Worm (Caenorhabditis elegans): Measurements from ENCODE around the gene F31F4.1.

The F31F4.1 gene

ce11 chrV:723895-724352 is 40.1 kb downstream of the F31F4.1 start, which contains the start of gene fbxb-72 (continued):
- TF ChIP-seq efl-3 (GFP tag; optimal IDR thresholded peaks at IDR 0.05) (no peak), aly-2 (tag; optimal IDR thresholded peaks at IDR 0.05) (peak; percentile 100), egl-27 (tag; optimal IDR thresholded peaks at IDR 0.05) (no peak), sptf-1 (tag; optimal IDR thresholded peaks at IDR 0.05) (no peak), ces-1 (GFP tag; optimal IDR thresholded peaks at IDR 0.05) (no peak), snu-23 (GFP tag; optimal IDR thresholded peaks at IDR 0.05) (peak; percentile 78), alr-1 (tag; optimal IDR thresholded peaks at IDR 0.05; ENCODE audit: borderline replicate concordance) (no peak), nhr-85 (tag) (no peak), ceh-63 (GFP tag; optimal IDR thresholded peaks at IDR 0.05) (no peak), ceh-88 (GFP tag; IDR thresholded peaks at IDR 0.05) (peak; percentile 38; the same call in 1 of the 2 replicates), ceh-90 (tag; optimal IDR thresholded peaks at IDR 0.05) (no peak), rnt-1 (tag; optimal IDR thresholded peaks at IDR 0.05) (peak; percentile 53), isw-1 (GFP tag; IDR thresholded peaks at IDR 0.05) (no peak), irx-1 (tag; optimal IDR thresholded peaks at IDR 0.05) (peak; percentile 3), C16A3.4 (tag; optimal IDR thresholded peaks at IDR 0.05) (peak; percentile 92), fkh-10 (GFP tag; optimal IDR thresholded peaks at IDR 0.05) (no peak), lin-15B (tag; optimal IDR thresholded peaks at IDR 0.05) (no peak), fkh-8 (tag; optimal IDR thresholded peaks at IDR 0.05) (peak; percentile 46), fkh-4 (tag; optimal IDR thresholded peaks at IDR 0.05; ENCODE audit: borderline replicate concordance) (no peak), egl-13 (tag; optimal IDR thresholded peaks at IDR 0.05) (no peak), nhr-28 (tag; optimal IDR thresholded peaks at IDR 0.05) (no peak), unc-30 (tag; optimal IDR thresholded peaks at IDR 0.05) (no peak), lin-13 (GFP tag; optimal IDR thresholded peaks at IDR 0.05) (no peak), nhr-237 (tag; optimal IDR thresholded peaks at IDR 0.05) (no peak), F16B12.6 (tag; optimal IDR thresholded peaks at IDR 0.05) (no peak), dsc-1 (tag; optimal IDR thresholded peaks at IDR 0.05) (no peak), zip-4 (GFP tag; optimal IDR thresholded peaks at IDR 0.05) (peak; percentile 23), nhr-90 (tag; optimal IDR thresholded peaks at IDR 0.05; ENCODE audit: poor library complexity) (peak; percentile 76), elt-2 (tag; optimal IDR thresholded peaks at IDR 0.05) (peak; percentile 60), nhr-84 (tag; optimal IDR thresholded peaks at IDR 0.05) (peak; percentile 59), efl-1 (optimal IDR thresholded peaks at IDR 0.05) (peak; percentile 37 to 38), efl-1 (GFP tag; optimal IDR thresholded peaks at IDR 0.05 in 1 of 2) (peak in 1 of 2 experiments; percentile 95)

ce11 chrV:724470-724890 is 40.6 kb downstream of the F31F4.1 start:
- TF ChIP-seq nhr-90 (tag; optimal IDR thresholded peaks at IDR 0.05; ENCODE audit: poor library complexity) (peak; percentile 56), C34B4.2 (tag; optimal IDR thresholded peaks at IDR 0.05) (no peak), ama-1 (optimal IDR thresholded peaks at IDR 0.05) (peak; percentile 60), rnt-1 (tag; optimal IDR thresholded peaks at IDR 0.05) (peak; percentile 9), aly-2 (tag; optimal IDR thresholded peaks at IDR 0.05) (peak; percentile 97), lir-3 (tag; optimal IDR thresholded peaks at IDR 0.05; ENCODE audit: poor library complexity) (peak; percentile 10), pqm-1 (tag; optimal IDR thresholded peaks at IDR 0.05) (no peak), elt-2 (tag; optimal IDR thresholded peaks at IDR 0.05) (peak; percentile 8), efl-1 (optimal IDR thresholded peaks at IDR 0.05) (no peak), efl-1 (GFP tag; optimal IDR thresholded peaks at IDR 0.05 in 1 of 2) (peak in 1 of 2 experiments; percentile 93)

- TF ChIP-seq pax-3 (tag; optimal IDR thresholded peaks at IDR 0.05), result no peak
- peak; percentile 49 for TF ChIP-seq nhr-85 (tag)
- no peak for TF ChIP-seq egl-27 (tag; optimal IDR thresholded peaks at IDR 0.05)
- TF ChIP-seq aly-2 (tag; optimal IDR thresholded peaks at IDR 0.05), result peak; percentile 34
- TF ChIP-seq ztf-4 (tag; optimal IDR thresholded peaks at IDR 0.05), result no peak
- TF ChIP-seq C04F5.9 (tag; optimal IDR thresholded peaks at IDR 0.05), result peak; percentile 31
- peak; percentile 32 for TF ChIP-seq C16A3.4 (tag; optimal IDR thresholded peaks at IDR 0.05)
- no peak for TF ChIP-seq nhr-11 (tag; optimal IDR thresholded peaks at IDR 0.05)
- TF ChIP-seq mef-2 (tag; optimal IDR thresholded peaks at IDR 0.05), result no peak
- TF ChIP-seq unc-98 (GFP tag; IDR thresholded peaks at IDR 0.05), result no peak
- no peak for TF ChIP-seq jun-1 (tag; optimal IDR thresholded peaks at IDR 0.05)
- peak; percentile 27 for TF ChIP-seq snu-23 (GFP tag; optimal IDR thresholded peaks at IDR 0.05)
- TF ChIP-seq hlh-4 (tag; optimal IDR thresholded peaks at IDR 0.05), result no peak
- peak; percentile 92 for TF ChIP-seq ama-1 (optimal IDR thresholded peaks at IDR 0.05)
- peak; percentile 5 for TF ChIP-seq sup-37 (GFP tag; optimal IDR thresholded peaks at IDR 0.05)
- TF ChIP-seq aha-1 (tag; optimal IDR thresholded peaks at IDR 0.05), result no peak
- no peak for TF ChIP-seq efl-1 (optimal IDR thresholded peaks at IDR 0.05)
- TF ChIP-seq efl-1 (GFP tag; optimal IDR thresholded peaks at IDR 0.05 in 1 of 2), result peak in 1 of 2 experiments; percentile 84
- TF ChIP-seq Y116A8C.19 (tag; optimal IDR thresholded peaks at IDR 0.05; ENCODE audit: borderline replicate concordance), result no peak
- TF ChIP-seq lin-13 (GFP tag; optimal IDR thresholded peaks at IDR 0.05), result no peak
- TF ChIP-seq tbx-2 (tag; optimal IDR thresholded peaks at IDR 0.05), result no peak
Measured at ce11 chrV:724946-725806, 41.3 kb downstream of the F31F4.1 start.
